Fruit fly (Drosophila melanogaster) whole organism, embryonic: ENCODE results near the gene CG7409.

Experiments
- Ada2b ChIP-seq: fragments of 200-800 bp; sonication (Bioruptor generic); IDR thresholded peaks from 2 replicates; pipeline ENCODE4 v1.3.6; 2022; ENCODE audit warnings: missing biosample characterization, missing genetic modification characterization
- Antp ChIP-seq: fragments of 200-800 bp; sonication (Bioruptor generic); optimal IDR thresholded peaks from 3 replicates; lab custom pipeline; 2016; ENCODE audit warnings: missing biosample characterization, missing genetic modification characterization
- CG10274 ChIP-seq: fragments of 200-800 bp; sonication (Bioruptor generic); optimal IDR thresholded peaks from 3 replicates; lab custom pipeline; 2017; ENCODE audit warnings: missing biosample characterization, mild to moderate bottlenecking, missing genetic modification characterization
- CG11560 ChIP-seq: fragments of 200-800 bp; sonication (Bioruptor generic); IDR thresholded peaks from 3 replicates; pipeline ENCODE4 v1.3.6; 2022; ENCODE audit warnings: missing biosample characterization, missing genetic modification characterization
- CG12071 ChIP-seq: fragments of 200-800 bp; sonication (Bioruptor generic); optimal IDR thresholded peaks from 3 replicates; lab custom pipeline; 2018; ENCODE audit warnings: missing biosample characterization, mild to moderate bottlenecking, missing genetic modification characterization
- CG12942 ChIP-seq: fragments of 200-800 bp; sonication (Bioruptor generic); optimal IDR thresholded peaks from 3 replicates; lab custom pipeline; 2016; ENCODE audit warnings: missing biosample characterization, missing genetic modification characterization
- CG13296 ChIP-seq: fragments of 200-800 bp; sonication (Bioruptor generic); optimal IDR thresholded peaks from 3 replicates; lab custom pipeline; 2018; ENCODE audit warnings: missing biosample characterization, mild to moderate bottlenecking, missing genetic modification characterization
- CG1602 ChIP-seq: fragments of 200-800 bp; sonication (Bioruptor generic); optimal IDR thresholded peaks from 3 replicates; lab custom pipeline; 2016; ENCODE audit warnings: missing biosample characterization, missing genetic modification characterization
- CG16863 ChIP-seq: fragments of 200-800 bp; sonication (Bioruptor generic); optimal IDR thresholded peaks from 3 replicates; lab custom pipeline; 2016; ENCODE audit warnings: missing biosample characterization, missing genetic modification characterization
- CG17359 ChIP-seq: fragments of 200-800 bp; sonication (Bioruptor generic); optimal IDR thresholded peaks from 3 replicates; lab custom pipeline; 2018; ENCODE audit warnings: missing biosample characterization, mild to moderate bottlenecking, missing genetic modification characterization, moderate library complexity
- CG17361 ChIP-seq: fragments of 200-800 bp; sonication (Bioruptor generic); IDR thresholded peaks from 3 replicates; pipeline ENCODE4 v1.3.6; 2022; ENCODE audit warnings: missing biosample characterization, missing genetic modification characterization
- CG17612 ChIP-seq: fragments of 200-800 bp; sonication (Bioruptor generic); IDR thresholded peaks from 2 replicates; pipeline ENCODE4 v1.3.6; 2022; ENCODE audit warnings: missing biosample characterization, missing genetic modification characterization
- CG2120 ChIP-seq: fragments of 200-800 bp; sonication (Bioruptor generic); optimal IDR thresholded peaks from 3 replicates; lab custom pipeline; 2016; ENCODE audit warnings: missing biosample characterization, missing genetic modification characterization
- CG2889 ChIP-seq: fragments of 200-800 bp; sonication (Bioruptor generic); IDR thresholded peaks from 3 replicates; pipeline ENCODE4 v1.3.6; 2022; ENCODE audit warnings: missing biosample characterization, missing genetic modification characterization
- CG30020 ChIP-seq: fragments of 200-800 bp; optimal IDR thresholded peaks from 2 replicates; lab custom pipeline; 2019; ENCODE audit warnings: missing biosample characterization, mild to moderate bottlenecking, missing genetic modification characterization, moderate library complexity
- CG33557 ChIP-seq: fragments of 200-800 bp; sonication (Bioruptor generic); optimal IDR thresholded peaks from 2 replicates; lab custom pipeline; 2019; ENCODE audit warnings: missing biosample characterization, mild to moderate bottlenecking, missing genetic modification characterization, moderate library complexity
- CG3838 ChIP-seq: fragments of 200-800 bp; sonication (Bioruptor generic); optimal IDR thresholded peaks from 3 replicates; lab custom pipeline; 2016; ENCODE audit warnings: missing biosample characterization, missing genetic modification characterization
- CG42726 ChIP-seq: fragments of 200-800 bp; sonication (Bioruptor generic); IDR thresholded peaks from 2 replicates; pipeline ENCODE4 v1.3.6; 2022; ENCODE audit warnings: missing biosample characterization, missing genetic modification characterization; ENCODE audit not compliant: partially characterized antibody
- CG4854 ChIP-seq: fragments of 200-800 bp; sonication (Bioruptor generic); optimal IDR thresholded peaks from 2 replicates; lab custom pipeline; 2016; ENCODE audit warnings: missing biosample characterization, missing genetic modification characterization, inconsistent platforms
- CG6175 ChIP-seq: fragments of 200-800 bp; sonication (Bioruptor generic); IDR thresholded peaks from 3 replicates; pipeline ENCODE4 v1.3.6; 2022; ENCODE audit warnings: missing biosample characterization, missing genetic modification characterization
- CG6765 ChIP-seq: fragments of 200-800 bp; sonication (Bioruptor generic); optimal IDR thresholded peaks from 3 replicates; lab custom pipeline; 2017; ENCODE audit warnings: missing biosample characterization, mild to moderate bottlenecking, missing genetic modification characterization
- CG7745 ChIP-seq: fragments of 200-800 bp; sonication (Bioruptor generic); optimal IDR thresholded peaks from 2 replicates; lab custom pipeline; 2018; ENCODE audit warnings: missing biosample characterization, mild to moderate bottlenecking, missing genetic modification characterization, moderate library complexity
- CG8359 ChIP-seq: fragments of 200-800 bp; sonication (Bioruptor generic); optimal IDR thresholded peaks from 2 replicates; lab custom pipeline; 2017; ENCODE audit warnings: missing biosample characterization, mild to moderate bottlenecking, missing genetic modification characterization, borderline replicate concordance
- CG8944 ChIP-seq: fragments of 200-800 bp; sonication (Bioruptor generic); optimal IDR thresholded peaks from 3 replicates; lab custom pipeline; 2016; ENCODE audit warnings: missing biosample characterization, missing genetic modification characterization
- CoRest ChIP-seq: fragments of 200-800 bp; sonication (Bioruptor generic); optimal IDR thresholded peaks from 3 replicates; lab custom pipeline; 2018; ENCODE audit warnings: missing biosample characterization, mild to moderate bottlenecking, missing genetic modification characterization, moderate library complexity
- Hand ChIP-seq: fragments of 200-800 bp; sonication (Bioruptor generic); optimal IDR thresholded peaks from 2 replicates; lab custom pipeline; 2017; ENCODE audit warnings: mild to moderate bottlenecking, missing biosample characterization, missing genetic modification reagents, missing genetic modification characterization
- MESR4 ChIP-seq: fragments of 200-800 bp; sonication (Bioruptor generic); optimal IDR thresholded peaks from 2 replicates; lab custom pipeline; 2018; ENCODE audit warnings: missing biosample characterization, mild to moderate bottlenecking, missing genetic modification characterization, moderate library complexity
- Med ChIP-seq: fragments of 200-800 bp; sonication (Bioruptor generic); peaks from one replicate; lab custom pipeline; 2016; ENCODE audit warnings: missing biosample characterization, missing genetic modification characterization, mild to moderate bottlenecking, inconsistent platforms, moderate library complexity
- PHDP ChIP-seq: fragments of 200-800 bp; sonication (Bioruptor generic); optimal IDR thresholded peaks from 3 replicates; lab custom pipeline; 2018; ENCODE audit warnings: missing biosample characterization, mild to moderate bottlenecking, missing genetic modification characterization, moderate library complexity
- Scr ChIP-seq: fragments of 200-800 bp; sonication (Bioruptor generic); IDR thresholded peaks from 2 replicates; pipeline ENCODE4 v1.3.6; 2022; ENCODE audit warnings: missing biosample characterization, missing genetic modification characterization; ENCODE audit not compliant: partially characterized antibody
- Taf1 ChIP-seq: fragments of 200-800 bp; sonication (Bioruptor generic); IDR thresholded peaks from 2 replicates; pipeline ENCODE4 v1.3.6; 2022; ENCODE audit warnings: missing biosample characterization, missing genetic modification characterization
- ab ChIP-seq: fragments of 200-800 bp; sonication (Bioruptor generic); optimal IDR thresholded peaks from 2 replicates; lab custom pipeline; 2016; ENCODE audit warnings: missing biosample characterization, missing genetic modification characterization
- chinmo ChIP-seq: fragments of 200-800 bp; sonication (Bioruptor generic); IDR thresholded peaks from 4 replicates; pipeline ENCODE4 v1.3.6; 2022; ENCODE audit warnings: missing biosample characterization, missing genetic modification characterization; ENCODE audit not compliant: partially characterized antibody
- ftz-f1 ChIP-seq: fragments of 200-800 bp; sonication (Bioruptor generic); optimal IDR thresholded peaks from 2 replicates; lab custom pipeline; 2016; ENCODE audit warnings: missing biosample characterization, missing genetic modification characterization
- grn ChIP-seq: fragments of 200-800 bp; sonication (Bioruptor generic); optimal IDR thresholded peaks from 3 replicates; lab custom pipeline; 2017; ENCODE audit warnings: missing biosample characterization, missing genetic modification characterization
- insv ChIP-seq, 2 experiments: fragments of 200-800 bp; sonication (Bioruptor generic); optimal IDR thresholded peaks; 3 replicates each; lab custom pipeline; 2016 to 2018; ENCODE audit warnings: missing biosample characterization in 2 of 2, missing genetic modification characterization in 2 of 2
- kah ChIP-seq: fragments of 200-800 bp; sonication (Bioruptor generic); optimal IDR thresholded peaks from 2 replicates; lab custom pipeline; 2018; ENCODE audit warnings: missing biosample characterization, mild to moderate bottlenecking, missing genetic modification characterization
- nerfin-2 ChIP-seq: fragments of 200-800 bp; sonication (Bioruptor generic); IDR thresholded peaks from 2 replicates; pipeline ENCODE4 v1.3.6; 2022; ENCODE audit warnings: missing biosample characterization, missing genetic modification characterization; ENCODE audit not compliant: partially characterized antibody
- nmo ChIP-seq: fragments of 200-800 bp; sonication (Bioruptor generic); optimal IDR thresholded peaks from 2 replicates; lab custom pipeline; 2018; ENCODE audit warnings: missing biosample characterization, mild to moderate bottlenecking, missing genetic modification characterization, moderate library complexity
- org-1 ChIP-seq: fragments of 200-800 bp; sonication (Bioruptor generic); optimal IDR thresholded peaks from 2 replicates; lab custom pipeline; 2017; ENCODE audit warnings: missing biosample characterization, missing genetic modification characterization
- otp ChIP-seq: fragments of 200-800 bp; sonication (Bioruptor generic); IDR thresholded peaks from 3 replicates; pipeline ENCODE4, ENCODE4 v1.3.6; 2022; ENCODE audit warnings: missing biosample characterization, missing genetic modification characterization
- pnt ChIP-seq: fragments of 200-800 bp; sonication (Bioruptor generic); optimal IDR thresholded peaks from 3 replicates; lab custom pipeline; 2016; ENCODE audit warnings: missing biosample characterization, missing genetic modification characterization
- pzg ChIP-seq: fragments of 200-800 bp; sonication (Bioruptor generic); optimal IDR thresholded peaks from 3 replicates; lab custom pipeline; 2018; ENCODE audit warnings: missing biosample characterization, mild to moderate bottlenecking, missing genetic modification characterization, moderate library complexity
- schlank ChIP-seq: fragments of 200-800 bp; sonication (Bioruptor generic); optimal IDR thresholded peaks from 2 replicates; lab custom pipeline; 2018; ENCODE audit warnings: missing biosample characterization, mild to moderate bottlenecking, missing genetic modification characterization
- sd ChIP-seq: fragments of 200-800 bp; sonication (Bioruptor generic); optimal IDR thresholded peaks from 3 replicates; lab custom pipeline; 2018; ENCODE audit warnings: missing biosample characterization, mild to moderate bottlenecking, missing genetic modification characterization, moderate library complexity
- seq ChIP-seq: fragments of 200-800 bp; sonication (Bioruptor generic); IDR thresholded peaks from 2 replicates; pipeline ENCODE4 v1.3.6; 2022; ENCODE audit warnings: missing biosample characterization, missing genetic modification characterization
- so ChIP-seq: fragments of 200-800 bp; sonication (Bioruptor generic); IDR thresholded peaks from 3 replicates; pipeline ENCODE4 v1.3.6; 2022; ENCODE audit warnings: missing biosample characterization, missing genetic modification characterization
- tin ChIP-seq: fragments of 200-800 bp; sonication (Bioruptor generic); optimal IDR thresholded peaks from 3 replicates; lab custom pipeline; 2016; ENCODE audit warnings: missing biosample characterization, missing genetic modification characterization
- yki ChIP-seq: fragments of >200 bp; optimal IDR thresholded peaks from 3 replicates; lab custom pipeline; 2018

The CG7409 gene

dm6 chr3L:7718561-7719417 is 35.4 kb upstream of the CG7409 start, which contains the start of gene Mcad (continued):
- TF ChIP-seq so (GFP tag; lab: Robert Waterston, UW) (peak; percentile 90; the same call in 2 of the 3 replicates), CG33557 (GFP tag; lab: Kevin White, UChicago) (no peak), CG10274 (GFP tag; lab: Kevin White, UChicago) (peak; percentile 99), CG17361 (GFP tag; lab: Robert Waterston, UW) (peak; percentile 95), org-1 (peak; percentile 81), pnt (GFP tag; lab: Kevin White, UChicago) (peak; percentile 38), CG17359 (peak; percentile 97), Taf1 (GFP tag; lab: Robert Waterston, UW) (peak; percentile 77), tin (GFP tag; lab: Kevin White, UChicago) (peak; percentile 95), CoRest (tag; lab: Kevin White, UChicago) (peak; percentile 92), CG12942 (GFP tag; lab: Kevin White, UChicago) (peak; percentile 74), chinmo (GFP tag; lab: Robert Waterston, UW) (peak; percentile 84; the same call in 1 of the 4 replicates), CG6175 (GFP tag; lab: Robert Waterston, UW) (no peak; the same call in 2 of the 3 replicates), sd (tag; lab: Kevin White, UChicago) (peak; percentile 57), insv (GFP tag; optimal IDR thresholded peaks at IDR 0.05; lab: Kevin White, UChicago) (no peak), CG8359 (GFP tag; lab: Kevin White, UChicago) (peak; percentile 85), CG2120 (GFP tag; lab: Kevin White, UChicago) (peak; percentile 90), CG13296 (GFP tag; lab: Kevin White, UChicago) (peak; percentile 95), CG1602 (peak; percentile 84), CG6765 (GFP tag; lab: Kevin White, UChicago) (peak; percentile 90), CG42726 (GFP tag; lab: Robert Waterston, UW) (no peak), PHDP (tag; lab: Kevin White, UChicago) (peak; percentile 84), Ada2b (GFP tag; lab: Robert Waterston, UW) (peak; percentile 95), CG12071 (peak; percentile 86), ab (peak; percentile 36), CG16863 (GFP tag; lab: Kevin White, UChicago) (peak; percentile 42), nmo (GFP tag; lab: Kevin White, UChicago) (peak; percentile 92), ftz-f1 (GFP tag; lab: Kevin White, UChicago) (no peak), CG30020 (peak; percentile 49), CG8944 (GFP tag; lab: Kevin White, UChicago) (no peak), CG17612 (GFP tag; lab: Robert Waterston, UW) (peak; percentile 79; the same call in 1 of the 2 replicates), kah (GFP tag; lab: Kevin White, UChicago) (peak; percentile 98), CG11560 (tag; lab: Robert Waterston, UW) (peak; percentile 84), CG2889 (peak; percentile 18), grn (GFP tag; lab: Kevin White, UChicago) (no peak), Med (GFP tag; lab: Kevin White, UChicago) (peak; percentile 93), otp (GFP tag; lab: Robert Waterston, UW) (peak; percentile 44; the same call in 2 of the 3 replicates), MESR4 (no peak), Scr (GFP tag; lab: Robert Waterston, UW) (no peak), CG7745 (tag; lab: Kevin White, UChicago) (no peak), CG4854 (GFP tag; lab: Kevin White, UChicago) (peak; percentile 79), yki (lab: Kevin White, UChicago) (no peak), Antp (GFP tag; lab: Kevin White, UChicago) (peak; percentile 21), CG3838 (GFP tag; lab: Kevin White, UChicago) (peak; percentile 38), schlank (tag; lab: Kevin White, UChicago) (peak; percentile 67), seq (GFP tag; lab: Robert Waterston, UW) (peak; percentile 79), Hand (GFP tag; lab: Kevin White, UChicago) (peak; percentile 54), pzg (GFP tag; lab: Kevin White, UChicago) (peak; percentile 16), nerfin-2 (GFP tag; lab: Robert Waterston, UW) (no peak)
